Worm (Caenorhabditis elegans): Measurements from ENCODE around the gene lron-14.
A peak's percentile ranks its signal among the peaks of the same experiment; 100 is the strongest.

Gene lron-14

DNA sequence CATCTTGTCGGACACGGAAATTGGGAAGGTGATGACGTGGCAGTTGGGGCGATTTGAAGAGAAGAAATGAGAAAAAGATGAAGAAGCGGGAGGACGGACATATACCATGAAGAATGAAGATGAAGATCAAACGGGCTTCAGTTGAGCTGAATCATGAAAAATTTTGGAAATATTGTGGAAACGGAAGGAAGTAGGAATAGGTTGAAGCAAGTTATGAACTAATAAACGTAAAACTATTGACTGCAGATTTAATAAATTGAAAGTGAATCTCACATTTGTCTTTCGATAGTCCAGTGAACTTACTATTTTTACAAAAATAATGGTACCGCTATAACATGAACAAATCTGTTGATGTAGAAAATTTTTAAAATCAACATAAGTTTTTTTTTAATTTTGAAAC lies at the start of gene lron-14:
lron-14 (minus strand) TSS at position 101 of the 400 bp plus-strand sequence.
- no peak for TF ChIP-seq ceh-28 (tag; optimal IDR thresholded peaks at IDR 0.05)
- no peak for TF ChIP-seq snpc-4 (tag; optimal IDR thresholded peaks at IDR 0.05)

DNA sequence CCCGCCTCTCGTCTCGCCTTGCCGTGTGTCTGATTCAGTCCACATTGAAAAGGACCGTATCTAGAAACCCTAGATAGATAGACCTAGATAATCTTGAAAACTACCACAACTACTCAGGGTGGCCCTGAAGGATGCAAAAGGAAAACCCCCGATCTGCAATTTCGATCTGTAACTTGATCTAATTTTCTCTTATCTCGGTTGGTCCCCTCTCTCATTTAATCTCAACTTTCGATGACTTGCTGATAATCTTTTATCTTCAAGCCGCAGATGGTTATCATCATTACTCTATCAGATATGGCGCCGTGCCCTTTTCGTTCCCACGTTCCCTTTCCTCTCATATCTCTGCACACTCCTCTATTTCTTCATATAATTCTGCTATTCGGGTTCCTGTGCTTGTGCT lies 49.1 kb upstream of the lron-14 start:
- TF ChIP-seq mdt-29 (GFP tag; IDR thresholded peaks at IDR 0.05) (no peak), duxl-1 (tag; optimal IDR thresholded peaks at IDR 0.05; ENCODE audit: poor library complexity) (no peak), aha-1 (tag) (no peak), mdl-1 (tag; optimal IDR thresholded peaks at IDR 0.05) (no peak), rbr-2 (tag; optimal IDR thresholded peaks at IDR 0.05) (no peak), mxl-2 (GFP tag; conservative IDR thresholded peaks at IDR 0.05) (no peak)

- TF ChIP-seq mdt-29 (GFP tag; IDR thresholded peaks at IDR 0.05) = no peak
These were observed 48.3 kb upstream of the lron-14 start, which contains the start of gene elt-1 for ce11 chrIV:9614695-9615094. Gene elt-1, plus strand, starts transcription at chrIV:9614995.

DNA sequence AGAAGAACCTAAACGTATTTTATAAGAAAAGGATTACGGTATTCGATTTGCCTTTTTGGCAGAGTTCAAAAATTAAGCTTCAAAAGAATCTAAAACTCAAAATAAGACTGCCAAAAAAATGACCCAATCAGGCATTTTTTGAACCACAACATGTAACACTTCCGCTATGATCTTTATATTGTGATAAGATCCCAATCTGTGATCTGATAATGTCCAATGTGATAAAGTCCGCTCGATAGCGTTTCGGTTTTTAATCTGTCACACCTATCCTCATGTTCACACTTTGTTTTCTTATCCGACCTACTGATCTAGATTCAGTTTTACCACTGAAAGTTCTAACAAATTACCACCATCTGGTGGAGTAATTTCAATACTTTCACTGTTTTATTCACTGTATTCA lies 47.7 kb upstream of the lron-14 start:
- TF ChIP-seq set-16 (GFP tag; IDR thresholded peaks at IDR 0.05) (no peak), dmd-8 (GFP tag; IDR thresholded peaks at IDR 0.05) (no peak), T20F7.1 (GFP tag; optimal IDR thresholded peaks at IDR 0.05) (no peak), lsy-2 (tag; optimal IDR thresholded peaks at IDR 0.05) (no peak)

DNA sequence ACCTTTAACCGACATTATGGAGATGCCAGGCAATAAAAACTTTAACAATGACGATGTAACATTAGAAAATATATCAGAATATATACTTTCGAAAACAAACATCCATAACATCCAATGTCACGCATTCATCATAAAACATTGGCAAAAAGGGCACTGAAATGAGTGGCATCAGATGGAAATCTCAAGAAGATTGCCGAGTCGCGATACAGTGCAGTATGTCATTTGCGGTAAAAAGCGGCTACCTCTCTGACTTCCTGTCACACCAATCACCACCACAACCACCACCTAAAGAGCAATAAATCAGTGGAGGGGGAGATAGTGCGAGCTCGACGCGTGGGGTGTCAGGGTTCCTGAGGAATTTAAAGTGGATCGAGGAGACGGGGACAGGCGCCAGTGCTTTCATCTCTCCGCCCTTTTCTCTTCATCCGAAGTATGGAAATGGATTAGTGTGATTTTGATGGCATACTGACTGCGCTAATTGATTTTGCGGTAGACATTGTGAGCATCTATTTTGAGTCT lies 46.7 kb upstream of the lron-14 start:
- TF ChIP-seq lin-29 (GFP tag; IDR thresholded peaks at IDR 0.05) = no peak
- peak in 1 of 2 experiments; percentile 44 for TF ChIP-seq unc-62 (GFP tag; optimal IDR thresholded peaks at IDR 0.05 in 1 of 2)
- no peak for TF ChIP-seq unc-62 (tag; optimal IDR thresholded peaks at IDR 0.05)

DNA sequence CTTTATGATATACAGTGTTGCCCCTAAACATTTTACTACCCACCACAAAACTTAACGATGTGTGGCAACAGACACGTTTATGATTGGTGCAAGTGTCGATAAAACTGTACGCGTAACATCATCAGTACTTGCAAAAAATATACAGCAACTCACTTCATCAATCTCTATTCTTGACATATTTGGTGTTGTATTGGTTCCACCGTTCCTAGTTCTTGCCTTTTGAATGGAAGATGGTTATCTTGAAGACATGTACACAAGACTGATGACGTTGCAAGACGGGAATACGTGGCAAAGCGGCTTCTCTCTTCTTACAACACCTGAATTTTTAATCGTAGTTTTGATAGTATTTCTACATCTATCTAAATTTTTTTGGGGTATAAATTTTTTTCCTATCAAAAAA lies 44.5 kb upstream of the lron-14 start:
- TF ChIP-seq madf-5 (GFP tag; IDR thresholded peaks at IDR 0.05) = no peak
- TF ChIP-seq unc-130 (GFP tag; optimal IDR thresholded peaks at IDR 0.05) = no peak
- no peak for TF ChIP-seq jun-1 (tag; optimal IDR thresholded peaks at IDR 0.05)
- TF ChIP-seq Y48G9A.11 (GFP tag; IDR thresholded peaks at IDR 0.05) = no peak
- no peak for TF ChIP-seq saeg-2 (GFP tag; IDR thresholded peaks at IDR 0.05)
- TF ChIP-seq ceh-82 (tag; optimal IDR thresholded peaks at IDR 0.05) = no peak
- no peak for TF ChIP-seq mes-2 (tag; optimal IDR thresholded peaks at IDR 0.05; ENCODE audit: poor library complexity, severe bottlenecking)
- no peak for TF ChIP-seq lin-29 (GFP tag; IDR thresholded peaks at IDR 0.05)
- no peak for TF ChIP-seq egl-43 (GFP tag; IDR thresholded peaks at IDR 0.05)
- no peak for TF ChIP-seq nhr-11 (tag; optimal IDR thresholded peaks at IDR 0.05)
- no peak for TF ChIP-seq dpl-1 (GFP tag; optimal IDR thresholded peaks at IDR 0.05)
- no peak for TF ChIP-seq nhr-42 (GFP tag; IDR thresholded peaks at IDR 0.05)
- no peak for TF ChIP-seq spr-3 (GFP tag; optimal IDR thresholded peaks at IDR 0.05)
- no peak for TF ChIP-seq T20F7.1 (GFP tag; optimal IDR thresholded peaks at IDR 0.05)
- TF ChIP-seq zfp-2 (tag; optimal IDR thresholded peaks at IDR 0.05) = no peak
- TF ChIP-seq dmd-8 (GFP tag; IDR thresholded peaks at IDR 0.05) = no peak
- no peak for TF ChIP-seq php-3 (GFP tag; IDR thresholded peaks at IDR 0.05)
- TF ChIP-seq hif-1 (tag; optimal IDR thresholded peaks at IDR 0.05) = no peak

DNA sequence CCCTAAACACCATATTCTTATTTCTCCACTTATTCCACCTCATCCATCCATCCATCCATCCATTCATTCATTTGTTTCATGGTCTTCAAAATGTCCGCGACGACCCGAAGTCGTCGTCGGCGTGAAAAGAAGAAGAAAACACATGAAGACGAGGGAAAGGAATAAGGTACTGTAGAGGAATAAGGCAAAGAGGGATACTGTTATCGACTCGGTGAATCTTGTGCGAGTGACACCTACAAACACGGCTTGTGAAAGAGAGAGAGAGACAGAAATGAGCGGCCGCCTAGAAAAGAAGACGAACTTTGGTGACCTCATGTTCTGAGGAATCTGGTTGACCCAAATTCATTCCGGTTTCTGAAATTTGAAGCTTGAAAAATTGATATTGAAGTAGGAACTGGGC lies 42.7 kb upstream of the lron-14 start:
- TF ChIP-seq daf-12 (tag; optimal IDR thresholded peaks at IDR 0.05) (no peak), R02D3.7 (tag; optimal IDR thresholded peaks at IDR 0.05) (no peak), ceh-20 (GFP tag; IDR thresholded peaks at IDR 0.05) (no peak), vab-7 (GFP tag; IDR thresholded peaks at IDR 0.05) (no peak), sdz-12 (GFP tag; optimal IDR thresholded peaks at IDR 0.05) (no peak), T20F7.1 (GFP tag; optimal IDR thresholded peaks at IDR 0.05) (no peak), unc-130 (GFP tag; optimal IDR thresholded peaks at IDR 0.05) (no peak), ceh-82 (tag; optimal IDR thresholded peaks at IDR 0.05) (no peak), zip-2 (tag; optimal IDR thresholded peaks at IDR 0.05) (no peak), lin-29 (GFP tag; IDR thresholded peaks at IDR 0.05) (no peak), dmd-6 (GFP tag; IDR thresholded peaks at IDR 0.05) (no peak)
